Worm (Caenorhabditis elegans): ENCODE measurements around the gene rrf-3.

- no peak for TF ChIP-seq mdl-1 (tag; optimal IDR thresholded peaks at IDR 0.05)
- no peak for TF ChIP-seq nhr-237 (tag; optimal IDR thresholded peaks at IDR 0.05)
- TF ChIP-seq sea-2 (GFP tag; optimal IDR thresholded peaks at IDR 0.05): no peak
- no peak for TF ChIP-seq zag-1 (tag; optimal IDR thresholded peaks at IDR 0.05)
These were observed 33.8 kb upstream of the rrf-3 start for ce11 chrII:8128273-8129039.

All from whole organism, L3 larva.